Worm (Caenorhabditis elegans): ENCODE measurements around the gene fbxa-67.

fbxa-67 gene

ce11 chrIII:964637-965036 lies 14.2 kb upstream of the fbxa-67 start:
- no peak for TF ChIP-seq nhr-11 (tag; optimal IDR thresholded peaks at IDR 0.05)
- TF ChIP-seq sdc-2 (tag; optimal IDR thresholded peaks at IDR 0.05) = no peak
- TF ChIP-seq ceh-22 (tag; optimal IDR thresholded peaks at IDR 0.05) = no peak
- no peak for TF ChIP-seq ref-2 (tag; optimal IDR thresholded peaks at IDR 0.05)
- no peak for TF ChIP-seq T23F11.4 (GFP tag; optimal IDR thresholded peaks at IDR 0.05)
- no peak for TF ChIP-seq nfya-1 (tag; optimal IDR thresholded peaks at IDR 0.05)
- no peak for TF ChIP-seq unc-42 (tag; optimal IDR thresholded peaks at IDR 0.05)
- TF ChIP-seq ceh-24 (tag; optimal IDR thresholded peaks at IDR 0.05) = no peak
- TF ChIP-seq npax-4 (tag; optimal IDR thresholded peaks at IDR 0.05) = no peak
- no peak for TF ChIP-seq unc-55 (GFP tag; optimal IDR thresholded peaks at IDR 0.05)
- no peak for TF ChIP-seq gmeb-2 (tag; optimal IDR thresholded peaks at IDR 0.05)
- no peak for TF ChIP-seq nhr-232 (tag; optimal IDR thresholded peaks at IDR 0.05)
- TF ChIP-seq ceh-2 (tag; optimal IDR thresholded peaks at IDR 0.05) = no peak
- no peak for TF ChIP-seq ceh-45 (GFP tag; IDR thresholded peaks at IDR 0.05)
- TF ChIP-seq ceh-34 (tag; optimal IDR thresholded peaks at IDR 0.05) = no peak
- TF ChIP-seq che-1 (tag; optimal IDR thresholded peaks at IDR 0.05) = no peak
- TF ChIP-seq ceh-30 (tag; optimal IDR thresholded peaks at IDR 0.05) = no peak

ce11 chrIII:961948-962347 lies 11.5 kb upstream of the fbxa-67 start, which contains the start of gene fbxa-51:
fbxa-51 (plus strand) TSS chrIII:962269.
- TF ChIP-seq nhr-232 (tag; optimal IDR thresholded peaks at IDR 0.05) = no peak
- TF ChIP-seq eyg-1 (tag; optimal IDR thresholded peaks at IDR 0.05) = no peak
- TF ChIP-seq fkh-6 (tag; optimal IDR thresholded peaks at IDR 0.05) = no peak
- TF ChIP-seq ahr-1 (tag; optimal IDR thresholded peaks at IDR 0.05) = no peak
- TF ChIP-seq ceh-48 (tag; optimal IDR thresholded peaks at IDR 0.05) = no peak
- TF ChIP-seq lin-11 (tag; optimal IDR thresholded peaks at IDR 0.05) = no peak

- no peak for TF ChIP-seq K09A11.1 (tag; optimal IDR thresholded peaks at IDR 0.05; ENCODE audit: insufficient read depth)
- TF ChIP-seq pax-1 (tag; optimal IDR thresholded peaks at IDR 0.05) = no peak
- TF ChIP-seq C38D4.7 (GFP tag; optimal IDR thresholded peaks at IDR 0.05) = no peak
- no peak for TF ChIP-seq hlh-6 (tag; optimal IDR thresholded peaks at IDR 0.05)
- TF ChIP-seq npax-4 (tag; optimal IDR thresholded peaks at IDR 0.05) = no peak
- no peak for TF ChIP-seq elt-4 (tag; optimal IDR thresholded peaks at IDR 0.05)
- no peak for TF ChIP-seq sox-4 (tag; optimal IDR thresholded peaks at IDR 0.05)
These were observed 5.5 kb upstream of the fbxa-67 start, which contains the start of gene fbxa-54 for ce11 chrIII:955981-956380. fbxa-54 (plus strand) TSS chrIII:956334.

- TF ChIP-seq tbx-7 (tag; optimal IDR thresholded peaks at IDR 0.05) = no peak
- TF ChIP-seq ceh-45 (GFP tag; IDR thresholded peaks at IDR 0.05) = no peak
- TF ChIP-seq sdc-2 (tag; optimal IDR thresholded peaks at IDR 0.05) = no peak
- TF ChIP-seq pha-2 (tag; optimal IDR thresholded peaks at IDR 0.05) = no peak
- TF ChIP-seq rnt-1 (tag; optimal IDR thresholded peaks at IDR 0.05) = no peak
- TF ChIP-seq pax-1 (tag; optimal IDR thresholded peaks at IDR 0.05) = no peak
- TF ChIP-seq F13H6.1 (tag; optimal IDR thresholded peaks at IDR 0.05) = no peak
- TF ChIP-seq ceh-24 (tag; optimal IDR thresholded peaks at IDR 0.05) = no peak
- TF ChIP-seq K02D7.2 (tag; optimal IDR thresholded peaks at IDR 0.05) = no peak
These were observed 4.1 kb upstream of the fbxa-67 start, which contains the start of the genes T12B5.15 and T12B5.14 for ce11 chrIII:954553-954952. T12B5.15 (minus strand) TSS chrIII:954653. T12B5.14 (plus strand) TSS chrIII:954873.

- TF ChIP-seq nhr-11 (tag; optimal IDR thresholded peaks at IDR 0.05) (no peak), elt-4 (tag; optimal IDR thresholded peaks at IDR 0.05) (no peak), ahr-1 (tag; optimal IDR thresholded peaks at IDR 0.05) (no peak), ceh-24 (tag; optimal IDR thresholded peaks at IDR 0.05) (no peak), mec-3 (tag; optimal IDR thresholded peaks at IDR 0.05; ENCODE audit: borderline replicate concordance) (no peak), sox-2 (GFP tag; IDR thresholded peaks at IDR 0.05) (no peak), ceh-6 (GFP tag; optimal IDR thresholded peaks at IDR 0.05) (no peak), hlh-13 (GFP tag; optimal IDR thresholded peaks at IDR 0.05) (no peak), F13H6.1 (tag; optimal IDR thresholded peaks at IDR 0.05) (no peak), pat-9 (tag; optimal IDR thresholded peaks at IDR 0.05) (no peak), C38D4.7 (GFP tag; optimal IDR thresholded peaks at IDR 0.05) (no peak), pqm-1 (tag; optimal IDR thresholded peaks at IDR 0.05) (no peak), ets-4 (tag; optimal IDR thresholded peaks at IDR 0.05) (no peak), hlh-6 (tag; optimal IDR thresholded peaks at IDR 0.05) (no peak), zip-5 (tag; optimal IDR thresholded peaks at IDR 0.05) (no peak), unc-3 (GFP tag; conservative IDR thresholded peaks at IDR 0.05) (no peak), unc-3 (tag; optimal IDR thresholded peaks at IDR 0.05) (no peak)
These were observed 1.7 kb upstream of the fbxa-67 start, which contains the start of gene fbxa-10 for ce11 chrIII:952184-952583. fbxa-10 (plus strand) TSS chrIII:952390.

Measured in whole organism, late embryonic.